Worm (Caenorhabditis elegans) whole organism, L4/young adult: ENCODE data around the gene F54C4.4.

Experiments used
- W03F9.2 ChIP-seq: fragments of 150-350 bp; optimal IDR thresholded peaks from 2 replicates; lab custom pipeline; 2014; ENCODE audit warnings: missing biosample characterization, missing genetic modification characterization
- him-1 ChIP-seq: sonication (generic microtip); optimal IDR thresholded peaks from 2 replicates; lab custom pipeline; 2016; ENCODE audit warnings: missing genotype, missing genetic modification reagents, missing genetic modification characterization, missing compliant biosample characterization

ce11 chrIII:42725-43124 is 44.5 kb downstream of the F54C4.4 start:
- TF ChIP-seq him-1: no peak
- TF ChIP-seq W03F9.2: no peak
